Worm (Caenorhabditis elegans) whole organism, early embryonic: ENCODE data around the gene ceh-23.

Experiments
- B0310.2 ChIP-seq: sonication (generic microtip); optimal IDR thresholded peaks from 2 replicates; lab custom pipeline; 2016; ENCODE audit warnings: mild to moderate bottlenecking, missing genetic modification characterization, missing compliant biosample characterization
- F13C5.2 ChIP-seq: sonication (generic microtip); optimal IDR thresholded peaks from 2 replicates; lab custom pipeline; 2017; ENCODE audit warnings: mild to moderate bottlenecking, missing genetic modification characterization, inconsistent platforms, missing compliant biosample characterization
- aly-1 ChIP-seq: sonication (generic microtip); optimal IDR thresholded peaks from 2 replicates; lab custom pipeline; 2016; ENCODE audit warnings: missing genetic modification characterization, missing compliant biosample characterization
- ama-1 ChIP-seq: fragments of 150-350 bp; optimal IDR thresholded peaks from 2 replicates; lab custom pipeline; 2014
- ceh-13 ChIP-seq: fragments of 200-800 bp; sonication (Bioruptor generic); optimal IDR thresholded peaks from 2 replicates; lab custom pipeline; 2018; ENCODE audit warnings: mild to moderate bottlenecking, missing genetic modification characterization, missing compliant biosample characterization
- ceh-36 ChIP-seq: sonication (generic microtip); optimal IDR thresholded peaks from 2 replicates; lab custom pipeline; 2016; ENCODE audit warnings: missing genetic modification characterization, inconsistent platforms, missing compliant biosample characterization
- ets-7 ChIP-seq: sonication (generic microtip); optimal IDR thresholded peaks from 2 replicates; lab custom pipeline; 2016; ENCODE audit warnings: missing genotype, missing genetic modification characterization, missing compliant biosample characterization
- flt-1 ChIP-seq: fragments of 200-800 bp; sonication (Bioruptor generic); IDR thresholded peaks from 2 replicates; pipeline ENCODE4 v1.3.6; 2022; ENCODE audit warnings: missing genetic modification characterization, missing compliant biosample characterization
- hmbx-1 ChIP-seq: sonication (generic microtip); optimal IDR thresholded peaks from 2 replicates; lab custom pipeline; 2016; ENCODE audit warnings: mild to moderate bottlenecking, missing genetic modification characterization, missing compliant biosample characterization
- hmg-4 ChIP-seq: fragments of 200-800 bp; sonication (Bioruptor generic); optimal IDR thresholded peaks from 2 replicates; lab custom pipeline; 2018; ENCODE audit warnings: mild to moderate bottlenecking, missing genetic modification characterization, missing compliant biosample characterization
- hnd-1 ChIP-seq: sonication (generic microtip); optimal IDR thresholded peaks from 2 replicates; lab custom pipeline; 2016; ENCODE audit warnings: missing genetic modification characterization, missing compliant biosample characterization
- pes-1 ChIP-seq: fragments of 200-800 bp; sonication (Bioruptor generic); IDR thresholded peaks from 2 replicates; pipeline ENCODE4 v1.3.6; 2022; ENCODE audit warnings: missing genetic modification reagents, missing genetic modification characterization, missing compliant biosample characterization
- scrt-1 ChIP-seq: fragments of 200-800 bp; sonication (Bioruptor generic); IDR thresholded peaks from 2 replicates; pipeline ENCODE4 v1.3.6; 2022; ENCODE audit warnings: missing genetic modification characterization, missing compliant biosample characterization
- sea-1 ChIP-seq: fragments of 200-800 bp; sonication (Bioruptor generic); conservative IDR thresholded peaks from 2 replicates; pipeline ENCODE4 v1.3.6; 2022; ENCODE audit warnings: missing genetic modification characterization, missing compliant biosample characterization
- tbx-11 ChIP-seq: fragments of 200-800 bp; sonication (Bioruptor generic); IDR thresholded peaks from 2 replicates; pipeline ENCODE4 v1.3.6; 2022; ENCODE audit warnings: missing genetic modification characterization, missing compliant biosample characterization
- tbx-37 ChIP-seq: fragments of 200-800 bp; sonication (Bioruptor generic); conservative IDR thresholded peaks from 2 replicates; pipeline ENCODE4 v1.3.6; 2022; ENCODE audit warnings: missing genetic modification reagents, missing genetic modification characterization, missing compliant biosample characterization
- tra-4 ChIP-seq: sonication (generic microtip); optimal IDR thresholded peaks from 2 replicates; lab custom pipeline; 2017; ENCODE audit warnings: missing genetic modification characterization, missing compliant biosample characterization

The ceh-23 gene

DNA sequence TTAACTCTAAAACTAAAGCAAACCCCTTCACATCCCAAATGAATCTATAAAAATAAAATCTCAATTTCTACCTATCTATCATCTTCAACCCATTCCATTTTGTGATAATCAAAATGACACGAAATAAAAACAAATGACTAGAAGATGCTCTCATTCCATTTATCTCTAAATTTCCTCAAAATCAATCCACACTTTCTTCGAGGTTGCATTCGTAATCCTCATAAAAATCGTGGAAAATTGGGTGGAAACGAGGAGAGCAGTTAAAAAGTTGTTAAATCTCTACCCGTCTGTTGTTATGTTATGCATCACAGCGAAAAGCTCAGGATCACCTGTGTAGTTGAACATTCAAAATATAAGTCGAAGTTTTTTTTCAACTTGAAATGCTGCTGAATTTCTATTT lies 32.4 kb upstream of the ceh-23 start:
- TF ChIP-seq scrt-1 (GFP tag; lab: Robert Waterston, UW): no peak
- no peak for TF ChIP-seq hnd-1 (tag; lab: Kevin White, UChicago)
- TF ChIP-seq B0310.2 (tag; lab: Kevin White, UChicago): no peak
- no peak for TF ChIP-seq hmg-4
- TF ChIP-seq ama-1 (lab: Kevin White, UChicago): no peak
- TF ChIP-seq tbx-37 (GFP tag; lab: Robert Waterston, UW): no peak
- no peak for TF ChIP-seq ets-7 (tag; lab: Kevin White, UChicago)
- TF ChIP-seq flt-1 (GFP tag; lab: Robert Waterston, UW): no peak
- no peak for TF ChIP-seq sea-1
- TF ChIP-seq pes-1 (GFP tag; lab: Robert Waterston, UW): no peak
- no peak for TF ChIP-seq F13C5.2
- no peak for TF ChIP-seq tra-4
- no peak for TF ChIP-seq aly-1 (tag; lab: Kevin White, UChicago)
- no peak for TF ChIP-seq tbx-11 (GFP tag; lab: Robert Waterston, UW)
- no peak for TF ChIP-seq ceh-13 (GFP tag; lab: Kevin White, UChicago)

DNA sequence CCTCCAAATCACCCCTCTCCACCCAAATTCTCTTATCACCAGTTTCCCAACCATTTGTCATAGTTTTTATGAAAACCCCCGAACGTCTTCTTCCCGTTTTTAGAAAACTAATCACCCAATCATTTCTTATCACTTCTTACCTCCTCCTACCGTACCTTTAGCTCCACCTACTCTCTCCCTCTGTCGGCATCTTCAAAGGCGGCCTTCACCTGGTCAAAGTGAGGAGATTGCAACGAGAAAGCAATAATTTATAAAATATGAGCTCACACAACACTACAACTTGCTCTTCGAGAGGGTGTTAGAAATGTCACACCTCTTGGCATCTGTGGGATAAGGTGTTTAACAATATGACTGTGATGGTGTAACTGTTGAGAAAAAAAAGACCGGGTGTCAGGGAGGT lies 30.4 kb upstream of the ceh-23 start:
- no peak for TF ChIP-seq ceh-13 (GFP tag; lab: Kevin White, UChicago)
- TF ChIP-seq tra-4: no peak
- TF ChIP-seq hnd-1 (tag; lab: Kevin White, UChicago): no peak
- TF ChIP-seq hmbx-1 (tag; lab: Kevin White, UChicago): no peak
- TF ChIP-seq F13C5.2: no peak
- TF ChIP-seq aly-1 (tag; lab: Kevin White, UChicago): no peak
- TF ChIP-seq tbx-37 (GFP tag; lab: Robert Waterston, UW): no peak
- TF ChIP-seq tbx-11 (GFP tag; lab: Robert Waterston, UW): no peak
- no peak for TF ChIP-seq hmg-4
- no peak for TF ChIP-seq ceh-36 (tag; lab: Kevin White, UChicago)
- no peak for TF ChIP-seq ama-1 (lab: Kevin White, UChicago)
- TF ChIP-seq pes-1 (GFP tag; lab: Robert Waterston, UW): no peak
- no peak for TF ChIP-seq sea-1
- no peak for TF ChIP-seq flt-1 (GFP tag; lab: Robert Waterston, UW)
- TF ChIP-seq scrt-1 (GFP tag; lab: Robert Waterston, UW): no peak
- TF ChIP-seq B0310.2 (tag; lab: Kevin White, UChicago): no peak

DNA sequence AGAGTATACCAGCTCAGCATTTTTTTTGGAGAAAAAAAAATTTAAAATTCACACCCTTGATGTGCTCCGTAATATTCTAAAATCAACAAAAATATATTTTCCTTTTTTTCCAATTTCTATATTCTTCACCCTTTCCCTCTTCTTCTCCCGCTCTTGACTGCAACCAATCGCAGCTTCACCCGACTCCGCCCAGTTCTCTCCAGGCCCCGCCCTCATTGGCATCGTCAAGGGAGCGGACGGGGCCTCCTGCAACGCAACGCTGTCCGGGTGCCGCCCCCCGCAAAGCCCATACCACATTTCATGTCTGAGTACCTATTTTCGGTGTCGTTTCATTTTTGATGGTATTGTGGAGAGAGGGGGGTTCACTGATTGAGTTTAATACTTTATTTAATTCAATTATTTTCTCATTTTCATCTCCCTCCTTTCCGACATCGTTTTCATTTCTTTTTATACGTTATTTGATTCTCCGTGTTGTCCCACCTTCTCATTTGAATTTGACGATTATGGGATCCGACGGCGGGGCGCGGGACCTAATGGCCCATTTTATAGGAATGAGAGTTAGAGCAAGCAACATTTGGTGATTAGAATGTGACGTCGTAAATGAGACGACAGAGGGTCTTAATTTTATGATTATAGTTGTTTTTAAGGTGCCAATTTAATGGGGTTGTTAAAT lies 27.0 kb upstream of the ceh-23 start:
- no peak for TF ChIP-seq hnd-1 (tag; lab: Kevin White, UChicago)
- TF ChIP-seq ama-1 (lab: Kevin White, UChicago): no peak

DNA sequence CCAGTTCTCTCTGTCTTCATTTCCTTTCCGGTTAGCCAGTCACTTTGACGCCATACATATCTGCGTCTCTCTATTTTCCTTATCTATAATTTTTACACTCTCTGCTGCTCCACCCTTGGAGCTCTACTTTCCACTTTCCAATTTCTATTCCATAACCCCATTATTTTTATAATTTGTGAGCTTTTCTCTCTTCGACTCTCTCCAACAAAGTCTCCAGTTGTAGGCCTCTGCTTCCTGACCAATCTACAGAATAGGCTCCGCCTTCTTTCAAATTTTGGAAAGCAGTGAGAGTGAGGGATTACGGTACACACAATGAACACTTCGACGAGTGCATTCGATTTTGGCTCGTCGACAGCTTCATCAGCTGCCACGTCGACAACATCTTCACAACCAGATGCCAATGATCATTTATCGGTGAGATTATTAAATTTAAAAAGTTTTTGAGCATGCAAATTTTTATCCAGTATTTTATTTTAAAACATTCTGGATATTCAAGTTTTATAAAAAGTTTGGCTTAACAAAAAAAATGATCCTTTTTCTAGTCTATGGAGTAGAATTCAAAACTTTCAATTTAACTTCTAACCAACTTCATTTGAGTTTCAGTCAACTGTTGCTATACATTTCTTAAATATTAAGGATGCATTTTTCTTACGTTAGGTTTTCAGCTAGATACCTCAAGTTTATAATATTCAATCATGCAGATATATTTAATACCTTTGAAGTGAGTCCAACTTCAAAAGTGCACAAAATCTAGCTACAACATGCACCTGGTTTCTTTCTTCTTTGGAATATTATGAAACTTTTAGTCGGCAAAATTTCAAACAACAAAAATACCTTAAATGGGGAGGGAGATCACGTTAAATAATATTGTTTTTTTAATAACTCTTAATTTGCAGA lies 25.0 kb upstream of the ceh-23 start, which contains the start of gene egl-5:
Gene egl-5, plus strand, starts transcription at position 216 of the 897 bp plus-strand sequence.
- TF ChIP-seq ceh-13 (GFP tag; lab: Kevin White, UChicago) (no peak), ets-7 (tag; lab: Kevin White, UChicago) (no peak), pes-1 (GFP tag; lab: Robert Waterston, UW) (no peak), aly-1 (tag; lab: Kevin White, UChicago) (no peak), tbx-37 (GFP tag; lab: Robert Waterston, UW) (no peak), flt-1 (GFP tag; lab: Robert Waterston, UW) (no peak), scrt-1 (GFP tag; lab: Robert Waterston, UW) (no peak), B0310.2 (tag; lab: Kevin White, UChicago) (no peak), tbx-11 (GFP tag; lab: Robert Waterston, UW) (no peak), hmg-4 (no peak), ceh-36 (tag; lab: Kevin White, UChicago) (no peak), hnd-1 (tag; lab: Kevin White, UChicago) (no peak), ama-1 (lab: Kevin White, UChicago) (no peak), F13C5.2 (no peak)

DNA sequence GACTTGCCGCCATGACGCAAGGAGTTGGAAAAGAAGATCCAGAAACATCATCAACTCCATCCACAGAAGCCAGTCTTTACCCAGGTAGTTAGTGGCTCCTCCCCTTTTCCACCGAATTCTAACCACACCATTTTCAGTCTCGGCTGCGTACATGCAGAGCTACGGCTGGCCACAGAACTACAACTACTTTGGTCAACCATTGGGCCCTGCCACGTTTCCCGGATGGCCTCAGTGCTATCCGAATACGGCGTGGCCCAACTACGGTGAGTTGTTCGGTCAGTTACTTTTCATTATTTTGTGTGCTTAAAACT lies 24.4 kb upstream of the ceh-23 start:
- TF ChIP-seq tra-4 (no peak), hmg-4 (no peak), ceh-13 (GFP tag; lab: Kevin White, UChicago) (no peak), ama-1 (lab: Kevin White, UChicago) (no peak), sea-1 (no peak), pes-1 (GFP tag; lab: Robert Waterston, UW) (no peak), scrt-1 (GFP tag; lab: Robert Waterston, UW) (no peak), tbx-11 (GFP tag; lab: Robert Waterston, UW) (no peak)

DNA sequence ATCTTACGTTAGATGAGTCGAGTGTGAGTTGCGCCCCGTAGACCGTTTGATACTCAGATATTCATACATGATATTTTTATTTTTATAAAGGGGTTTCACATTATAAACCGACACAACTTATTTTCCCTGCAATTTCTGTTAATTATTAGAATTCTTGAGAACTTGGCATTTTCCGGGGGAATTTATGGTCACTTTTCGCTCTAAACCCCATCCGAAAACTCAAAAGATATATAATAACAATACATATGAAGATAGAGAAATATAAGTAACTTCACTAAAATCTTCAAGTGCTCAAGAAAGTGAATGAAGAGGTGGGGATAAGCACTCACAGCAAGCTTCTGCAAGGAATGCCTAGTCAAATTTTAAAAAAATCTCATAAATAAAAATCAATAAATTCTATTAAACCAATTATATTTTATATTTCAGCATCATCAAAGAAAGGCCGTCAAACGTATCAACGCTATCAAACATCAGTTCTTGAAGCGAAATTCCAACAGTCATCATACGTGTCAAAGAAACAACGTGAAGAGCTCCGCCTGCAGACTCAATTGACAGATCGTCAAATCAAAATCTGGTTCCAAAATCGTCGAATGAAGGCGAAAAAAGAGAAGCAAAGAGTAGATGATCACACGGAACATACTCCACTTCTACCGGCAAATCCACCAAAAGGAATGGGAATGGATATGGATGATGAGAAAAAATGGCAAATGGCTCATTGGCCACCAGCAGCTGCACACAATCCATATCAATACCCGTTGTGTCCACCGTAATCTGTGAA lies 23.6 kb upstream of the ceh-23 start:
- TF ChIP-seq F13C5.2 (no peak), B0310.2 (tag; lab: Kevin White, UChicago) (no peak), hmbx-1 (tag; lab: Kevin White, UChicago) (no peak), ama-1 (lab: Kevin White, UChicago) (no peak), scrt-1 (GFP tag; lab: Robert Waterston, UW) (no peak), tbx-37 (GFP tag; lab: Robert Waterston, UW) (no peak), ceh-13 (GFP tag; lab: Kevin White, UChicago) (no peak), hmg-4 (no peak), pes-1 (GFP tag; lab: Robert Waterston, UW) (no peak), tbx-11 (GFP tag; lab: Robert Waterston, UW) (no peak), flt-1 (GFP tag; lab: Robert Waterston, UW) (no peak), ceh-36 (tag; lab: Kevin White, UChicago) (no peak), sea-1 (no peak), tra-4 (no peak), hnd-1 (tag; lab: Kevin White, UChicago) (no peak)
